Worm (Caenorhabditis elegans): ENCODE data around the gene rig-3.
A peak's percentile ranks its signal among the peaks of the same experiment; 100 is the strongest.

rig-3 gene

DNA sequence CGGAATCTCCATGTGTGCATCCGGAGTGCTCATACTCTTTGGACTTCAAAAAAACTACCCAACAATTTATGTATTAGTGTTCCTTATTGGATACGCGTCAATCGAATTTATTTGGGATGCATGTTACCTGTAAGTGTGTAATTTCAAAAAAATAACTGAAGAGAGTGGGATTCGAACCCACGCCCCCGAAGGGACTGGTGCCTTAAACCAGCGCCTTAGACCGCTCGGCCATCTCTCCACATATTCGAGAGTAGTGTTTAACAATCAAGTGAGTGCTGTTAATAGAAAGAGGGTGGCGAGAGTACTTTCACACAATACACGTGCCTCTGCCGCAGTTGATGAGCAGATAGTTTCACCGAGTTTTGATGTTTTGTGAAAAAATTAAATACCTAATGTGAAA, 49.5 kb downstream of the rig-3 start (continued):
- TF ChIP-seq C17E4.6 (GFP tag; IDR thresholded peaks at IDR 0.05) (no peak), ceh-40 (GFP tag; IDR thresholded peaks at IDR 0.05) (peak; percentile 85; the same call in 1 of the 2 replicates), nhr-120 (GFP tag; IDR thresholded peaks at IDR 0.05) (no peak), mel-28 (tag; optimal IDR thresholded peaks at IDR 0.05; ENCODE audit: borderline replicate concordance) (no peak), F55B11.4 (tag; optimal IDR thresholded peaks at IDR 0.05; ENCODE audit: borderline replicate concordance, insufficient read depth) (no peak), ets-4 (GFP tag; optimal IDR thresholded peaks at IDR 0.05) (no peak), madf-8 (GFP tag; conservative IDR thresholded peaks at IDR 0.05) (no peak), lag-1 (GFP tag; IDR thresholded peaks at IDR 0.05) (no peak), snpc-3.4 (tag; optimal IDR thresholded peaks at IDR 0.05) (peak; percentile 42), egl-18 (GFP tag; IDR thresholded peaks at IDR 0.05) (no peak), aptf-3 (GFP tag; IDR thresholded peaks at IDR 0.05) (0 out of 2 replicates have a peak, but pooled peaks have one; percentile 49), ccch-3 (GFP tag; optimal IDR thresholded peaks at IDR 0.05) (no peak), K12H6.12 (tag; optimal IDR thresholded peaks at IDR 0.05) (peak; percentile 43), madf-10 (tag; optimal IDR thresholded peaks at IDR 0.05) (peak; percentile 49), dox-1 (GFP tag; IDR thresholded peaks at IDR 0.05) (peak; percentile 88), nhr-27 (tag; optimal IDR thresholded peaks at IDR 0.05) (no peak), Y56A3A.18 (GFP tag; IDR thresholded peaks at IDR 0.05) (peak; percentile 90), cebp-2 (GFP tag; IDR thresholded peaks at IDR 0.05) (no peak), hmg-20 (GFP tag; IDR thresholded peaks at IDR 0.05) (peak; percentile 56; the same call in 1 of the 2 replicates), K11D2.4 (GFP tag; IDR thresholded peaks at IDR 0.05) (0 out of 2 replicates have a peak, but pooled peaks have one; percentile 11), ama-1 (optimal IDR thresholded peaks at IDR 0.05) (no peak), ama-1 (GFP tag; optimal IDR thresholded peaks at IDR 0.05) (peak; percentile 42 to 73), F57C9.4 (tag; optimal IDR thresholded peaks at IDR 0.05) (no peak), bed-2 (GFP tag; IDR thresholded peaks at IDR 0.05) (no peak), die-1 (tag; optimal IDR thresholded peaks at IDR 0.05) (peak; percentile 88), hlh-12 (tag; optimal IDR thresholded peaks at IDR 0.05) (peak; percentile 46), tbx-9 (tag; optimal IDR thresholded peaks at IDR 0.05; ENCODE audit: borderline replicate concordance) (no peak), Y53F4B.3 (GFP tag; IDR thresholded peaks at IDR 0.05) (0 out of 2 replicates have a peak, but pooled peaks have one; percentile 39), ZK185.1 (tag; optimal IDR thresholded peaks at IDR 0.05; ENCODE audit: poor library complexity, severe bottlenecking) (peak; percentile 80), gei-17 (GFP tag; optimal IDR thresholded peaks at IDR 0.05) (peak; percentile 48), lin-26 (GFP tag; IDR thresholded peaks at IDR 0.05) (no peak; the same call in 1 of the 2 replicates), tbp1 (GFP tag; optimal IDR thresholded peaks at IDR 0.05) (peak; percentile 95), nhr-179 (tag; optimal IDR thresholded peaks at IDR 0.05) (no peak), T26A5.8 (tag; optimal IDR thresholded peaks at IDR 0.05) (peak; percentile 34), somi-1 (GFP tag; optimal IDR thresholded peaks at IDR 0.05) (peak; percentile 47), Y67H2A.10 (GFP tag; conservative IDR thresholded peaks at IDR 0.05) (no peak), lir-1 (GFP tag; conservative IDR thresholded peaks at IDR 0.05) (no peak), dpff-1 (tag; optimal IDR thresholded peaks at IDR 0.05) (no peak), sdz-38 (tag; optimal IDR thresholded peaks at IDR 0.05) (no peak), athp-1 (tag; optimal IDR thresholded peaks at IDR 0.05) (no peak), pbrm-1 (GFP tag; IDR thresholded peaks at IDR 0.05) (peak; percentile 85), mxl-1 (tag; optimal IDR thresholded peaks at IDR 0.05) (peak; percentile 72), sptf-2 (GFP tag; optimal IDR thresholded peaks at IDR 0.05) (peak; percentile 37), F10E7.11 (tag; optimal IDR thresholded peaks at IDR 0.05) (no peak), ekl-4 (GFP tag; IDR thresholded peaks at IDR 0.05) (peak; percentile 65; the same call in 1 of the 2 replicates), him-1 (tag; optimal IDR thresholded peaks at IDR 0.05) (peak; percentile 88), ceh-100 (GFP tag; IDR thresholded peaks at IDR 0.05) (peak; percentile 59), egrh-3 (GFP tag; IDR thresholded peaks at IDR 0.05) (peak; percentile 32), nfya-2 (GFP tag; IDR thresholded peaks at IDR 0.05) (no peak), snpc-1.3 (tag; optimal IDR thresholded peaks at IDR 0.05; ENCODE audit: insufficient read depth) (peak; percentile 44)

Data from whole organism, young adult.